Fruit fly (Drosophila melanogaster) Kc167 (cell line): Measurements from ENCODE around the gene CG17721.

Source experiments
- Myc ChIP-seq: fragments of >200 bp; optimal IDR thresholded peaks from 2 replicates; lab custom pipeline; 2017; ENCODE audit warnings: missing external identifiers
- h ChIP-seq: fragments of >200 bp; optimal IDR thresholded peaks from 3 replicates; lab custom pipeline; 2018; ENCODE audit warnings: missing external identifiers
- insv ChIP-seq: fragments of >200 bp; optimal IDR thresholded peaks from 3 replicates; lab custom pipeline; 2018; ENCODE audit warnings: missing external identifiers
- psq ChIP-seq: fragments of >200 bp; optimal IDR thresholded peaks from 2 replicates; lab custom pipeline; 2017; ENCODE audit warnings: missing external identifiers
- ttk ChIP-seq: sonication (Bioruptor generic); optimal IDR thresholded peaks from 2 replicates; lab custom pipeline; 2017; ENCODE audit warnings: missing external identifiers

dm6 chr3R:11208766-11209331 lies 26.1 kb upstream of the CG17721 start:
- TF ChIP-seq ttk: no peak
- no peak for TF ChIP-seq insv (lab: Kevin White, UChicago)
- TF ChIP-seq h (lab: Kevin White, UChicago): no peak
- TF ChIP-seq Myc: no peak
- TF ChIP-seq psq: no peak
